Worm (Caenorhabditis elegans) whole organism, L3 larva: Measurements from ENCODE around the gene F28C6.8.

Source experiments
- ceh-82 ChIP-seq: fragments of 150-350 bp; optimal IDR thresholded peaks from 2 replicates; lab custom pipeline; 2014; ENCODE audit warnings: missing biosample characterization, missing genetic modification characterization
- egl-27 ChIP-seq: sonication (generic microtip); optimal IDR thresholded peaks from 4 replicates; lab custom pipeline; 2017; ENCODE audit warnings: missing biosample characterization, missing genetic modification reagents, missing genetic modification characterization
- elt-1 ChIP-seq: fragments of 150-350 bp; optimal IDR thresholded peaks from 2 replicates; lab custom pipeline; 2014; ENCODE audit warnings: missing biosample characterization, missing genetic modification characterization
- elt-3 ChIP-seq, 3 experiments: fragments of 150-350 bp in 1 of 3; sonication (generic microtip) in 2 of 3; optimal IDR thresholded peaks; 2 replicates in 2 of 3; 4 replicates in 1 of 3; lab custom pipeline; 2014 to 2017; ENCODE audit warnings: missing biosample characterization in 3 of 3, missing genetic modification characterization in 3 of 3
- fkh-10 ChIP-seq: sonication (generic microtip); optimal IDR thresholded peaks from 2 replicates; lab custom pipeline; 2017; ENCODE audit warnings: missing biosample characterization, missing genetic modification reagents, missing genetic modification characterization
- fos-1 ChIP-seq: fragments of 150-350 bp; optimal IDR thresholded peaks from 2 replicates; lab custom pipeline; 2014; ENCODE audit warnings: missing biosample characterization, missing genetic modification characterization
- nhr-11 ChIP-seq: fragments of 150-350 bp; optimal IDR thresholded peaks from 2 replicates; lab custom pipeline; 2014; ENCODE audit warnings: missing biosample characterization, missing genetic modification characterization
- nhr-237 ChIP-seq: fragments of 150-350 bp; optimal IDR thresholded peaks from 2 replicates; lab custom pipeline; 2014; ENCODE audit warnings: missing biosample characterization, missing genetic modification characterization
- nhr-25 ChIP-seq: sonication (generic microtip); optimal IDR thresholded peaks from 2 replicates; lab custom pipeline; 2017; ENCODE audit warnings: missing biosample characterization, missing genetic modification characterization
- pha-4 ChIP-seq: fragments of 150-350 bp; optimal IDR thresholded peaks from 2 replicates; lab custom pipeline; 2014; ENCODE audit warnings: missing biosample characterization, missing genetic modification reagents, missing genetic modification characterization
- snpc-4 ChIP-seq: fragments of 150-350 bp; optimal IDR thresholded peaks from 2 replicates; lab custom pipeline; 2014; ENCODE audit warnings: missing biosample characterization, missing genetic modification characterization
- unc-62 ChIP-seq: fragments of 150-350 bp; sonication (generic microtip); optimal IDR thresholded peaks from 4 replicates; lab custom pipeline; 2014; ENCODE audit warnings: missing biosample characterization, missing genetic modification reagents, missing genetic modification characterization
- zag-1 ChIP-seq: fragments of 150-350 bp; optimal IDR thresholded peaks from 2 replicates; lab custom pipeline; 2014; ENCODE audit warnings: missing biosample characterization, missing genetic modification characterization
- ztf-11 ChIP-seq: fragments of 150-350 bp; optimal IDR thresholded peaks from 2 replicates; lab custom pipeline; 2014; ENCODE audit warnings: missing biosample characterization, missing genetic modification characterization

DNA sequence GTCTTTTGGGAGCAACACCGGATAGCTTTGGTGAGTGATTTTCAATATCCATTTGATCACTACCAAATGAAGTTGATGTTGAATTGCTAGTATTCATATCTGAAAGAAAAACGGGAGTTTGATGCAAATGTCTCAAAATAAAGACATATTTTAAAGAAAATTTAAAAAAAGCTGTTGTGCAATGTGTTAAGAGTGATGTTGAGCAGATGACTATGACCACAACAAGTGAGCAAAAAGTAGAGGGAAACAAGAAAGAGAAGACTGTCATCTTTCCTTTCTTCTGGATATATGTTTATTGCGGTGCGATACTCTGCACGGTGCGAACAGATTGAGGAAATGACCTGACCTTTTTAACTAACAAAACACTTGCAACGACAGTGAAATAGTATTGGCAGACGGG, 16.7 kb downstream of the F28C6.8 start, which contains the start of gene T22C8.4:
- TF ChIP-seq unc-62 (GFP tag; lab: Kevin White, UChicago) (no peak), snpc-4 (tag; lab: Kevin White, UChicago) (no peak), ceh-82 (tag; lab: Kevin White, UChicago) (no peak), nhr-237 (tag; lab: Kevin White, UChicago) (no peak), fos-1 (no peak), fkh-10 (no peak), zag-1 (tag; lab: Kevin White, UChicago) (no peak), nhr-25 (no peak), ztf-11 (tag; lab: Kevin White, UChicago) (no peak), pha-4 (tag; lab: Kevin White, UChicago) (no peak), elt-3 (tag; optimal IDR thresholded peaks at IDR 0.05; lab: Kevin White, UChicago) (no peak), egl-27 (tag; lab: Kevin White, UChicago) (no peak), nhr-11 (tag; lab: Kevin White, UChicago) (no peak), elt-1 (tag; lab: Kevin White, UChicago) (no peak)
